Comparison of ENCODE assay signal across 6 fruit fly cellular contexts in genomic region chr2L:8709078-8709399, dm6.
A peak's percentile ranks its signal among the peaks of the same experiment; 100 is the strongest.
TF ChIP-seq lines count a peak whose summit lies in the region.

No protein-coding gene starts in this region.

- TF ChIP-seq CTCF in whole organism, embryonic (GFP tag; optimal IDR thresholded peaks at IDR 0.05; lab: Kevin White, UChicago), result no peak

TF ChIP-seq in whole organism, 6 proteins besides CTCF, POLR2A, EP300 and RAD21:
- TF ChIP-seq EcR (GFP tag; optimal IDR thresholded peaks at IDR 0.05; lab: Kevin White, UChicago) (peak; percentile 59 to 86), psq (optimal IDR thresholded peaks at IDR 0.05; lab: Kevin White, UChicago) (no peak)
TF ChIP-seq in whole organism: peak in this region for 1.

TF ChIP-seq in whole organism, adult, 20 proteins besides CTCF, POLR2A, EP300 and RAD21:
- TF ChIP-seq pad (GFP tag; optimal IDR thresholded peaks at IDR 0.05; lab: Kevin White, UChicago) (peak; percentile 87), CG1620 (GFP tag; optimal IDR thresholded peaks at IDR 0.05; lab: Kevin White, UChicago) (no peak), bab1 (GFP tag; optimal IDR thresholded peaks at IDR 0.05; lab: Kevin White, UChicago) (peak; percentile 22), cnc (optimal IDR thresholded peaks at IDR 0.05; lab: Kevin White, UChicago) (no peak), Hr96 (GFP tag; optimal IDR thresholded peaks at IDR 0.05; lab: Kevin White, UChicago) (peak; percentile 5), toe (GFP tag; optimal IDR thresholded peaks at IDR 0.05; lab: Kevin White, UChicago) (no peak), cic (GFP tag; optimal IDR thresholded peaks at IDR 0.05; lab: Kevin White, UChicago) (peak; percentile 51), CG12768 (GFP tag; optimal IDR thresholded peaks at IDR 0.05; lab: Kevin White, UChicago) (peak; percentile 64), tj (GFP tag; optimal IDR thresholded peaks at IDR 0.05; lab: Kevin White, UChicago) (peak; percentile 99), CG14711 (tag; optimal IDR thresholded peaks at IDR 0.05; lab: Kevin White, UChicago) (no peak), ovo (GFP tag; optimal IDR thresholded peaks at IDR 0.05; lab: Kevin White, UChicago) (peak; percentile 95), CG11617 (GFP tag; optimal IDR thresholded peaks at IDR 0.05; lab: Kevin White, UChicago) (peak; percentile 8), Mnt (GFP tag; optimal IDR thresholded peaks at IDR 0.05; lab: Kevin White, UChicago) (peak; percentile 29)

TF ChIP-seq in whole organism, embryonic, 481 proteins besides CTCF, POLR2A, EP300 and RAD21:
- peak; percentile 38 for TF ChIP-seq nom (GFP tag; optimal IDR thresholded peaks at IDR 0.05; lab: Kevin White, UChicago)
- TF ChIP-seq z (GFP tag; IDR thresholded peaks at IDR 0.05; lab: Robert Waterston, UW), result peak; percentile 57; the same call in 1 of the 3 replicates
- peak in 1 of 2 experiments; percentile 87 for TF ChIP-seq Pdp1 (GFP tag; optimal IDR thresholded peaks at IDR 0.05; lab: Kevin White, UChicago)
- peak; percentile 32 for TF ChIP-seq sd (tag; optimal IDR thresholded peaks at IDR 0.05; lab: Kevin White, UChicago)
- TF ChIP-seq CG10543 (GFP tag; optimal IDR thresholded peaks at IDR 0.05; lab: Kevin White, UChicago), result peak; percentile 38
- TF ChIP-seq dysf (GFP tag; IDR thresholded peaks at IDR 0.05; lab: Robert Waterston, UW), result no peak
- TF ChIP-seq cg (GFP tag; optimal IDR thresholded peaks at IDR 0.05; lab: Kevin White, UChicago), result no peak
- peak; percentile 77 to 94 for TF ChIP-seq Trl (optimal IDR thresholded peaks at IDR 0.05; lab: Kevin White, UChicago)
- no peak for TF ChIP-seq Trl (GFP tag; optimal IDR thresholded peaks at IDR 0.05; lab: Kevin White, UChicago)

TF ChIP-seq in whole organism, prepupa, 60 proteins besides CTCF, POLR2A, EP300 and RAD21 (continues in another document):
- no peak for TF ChIP-seq CG10669 (GFP tag; optimal IDR thresholded peaks at IDR 0.05; lab: Kevin White, UChicago)
- TF ChIP-seq ss (GFP tag; optimal IDR thresholded peaks at IDR 0.05; lab: Kevin White, UChicago), result peak; percentile 31 to 39
- no peak for TF ChIP-seq Smox (GFP tag; optimal IDR thresholded peaks at IDR 0.05; lab: Kevin White, UChicago)
- no peak for TF ChIP-seq CG11762 (GFP tag; optimal IDR thresholded peaks at IDR 0.05; lab: Kevin White, UChicago; ENCODE audit: insufficient read depth)
- TF ChIP-seq spab (GFP tag; optimal IDR thresholded peaks at IDR 0.05; lab: Kevin White, UChicago), result no peak
- TF ChIP-seq CG8319 (GFP tag; optimal IDR thresholded peaks at IDR 0.05; lab: Kevin White, UChicago), result no peak
- TF ChIP-seq CG16779 (tag; optimal IDR thresholded peaks at IDR 0.05; lab: Kevin White, UChicago), result peak; percentile 27
- TF ChIP-seq lz (GFP tag; optimal IDR thresholded peaks at IDR 0.05; lab: Kevin White, UChicago), result no peak
- no peak for TF ChIP-seq Hr4 (GFP tag; optimal IDR thresholded peaks at IDR 0.05; lab: Kevin White, UChicago)
- TF ChIP-seq OdsH (GFP tag; optimal IDR thresholded peaks at IDR 0.05; lab: Kevin White, UChicago), result no peak
- peak; percentile 48 for TF ChIP-seq CG6854 (GFP tag; optimal IDR thresholded peaks at IDR 0.05; lab: Kevin White, UChicago)
- TF ChIP-seq Lpt (GFP tag; optimal IDR thresholded peaks at IDR 0.05; lab: Kevin White, UChicago), result no peak
- TF ChIP-seq CG8119 (GFP tag; IDR thresholded peaks at IDR 0.05; lab: Robert Waterston, UW), result 0 out of 3 replicates have a peak, but pooled peaks have one; percentile 43
- no peak for TF ChIP-seq achi (GFP tag; optimal IDR thresholded peaks at IDR 0.05; lab: Kevin White, UChicago)
- no peak for TF ChIP-seq Eip93F (GFP tag; optimal IDR thresholded peaks at IDR 0.05; lab: Kevin White, UChicago)
- TF ChIP-seq fkh (GFP tag; optimal IDR thresholded peaks at IDR 0.05; lab: Kevin White, UChicago), result no peak
- peak; percentile 92 for TF ChIP-seq vri (GFP tag; optimal IDR thresholded peaks at IDR 0.05; lab: Kevin White, UChicago)
- peak; percentile 17 for TF ChIP-seq CG9139 (GFP tag; optimal IDR thresholded peaks at IDR 0.05; lab: Kevin White, UChicago)
- peak; percentile 20 for TF ChIP-seq CG3919 (GFP tag; optimal IDR thresholded peaks at IDR 0.05; lab: Kevin White, UChicago)
- TF ChIP-seq CG31627 (GFP tag; optimal IDR thresholded peaks at IDR 0.05; lab: Kevin White, UChicago), result no peak
- no peak for TF ChIP-seq CG6792 (GFP tag; optimal IDR thresholded peaks at IDR 0.05; lab: Kevin White, UChicago)
- TF ChIP-seq Ets96B (tag; optimal IDR thresholded peaks at IDR 0.05; lab: Kevin White, UChicago), result no peak
- TF ChIP-seq Sox102F (GFP tag; optimal IDR thresholded peaks at IDR 0.05; lab: Kevin White, UChicago), result no peak

TF ChIP-seq in whole organism, pupa, 21 proteins besides CTCF, POLR2A, EP300 and RAD21:
- TF ChIP-seq CG17806 (tag; optimal IDR thresholded peaks at IDR 0.05; lab: Kevin White, UChicago) (no peak), rn (GFP tag; IDR thresholded peaks at IDR 0.05; lab: Robert Waterston, UW) (no peak), Ets98B (GFP tag; IDR thresholded peaks at IDR 0.05; lab: Robert Waterston, UW) (peak; percentile 37; the same call in 1 of the 2 replicates), Pif1B (GFP tag; optimal IDR thresholded peaks at IDR 0.05; lab: Kevin White, UChicago) (no peak), CG13204 (GFP tag; optimal IDR thresholded peaks at IDR 0.05; lab: Kevin White, UChicago) (no peak), CG4496 (GFP tag; IDR thresholded peaks at IDR 0.05; lab: Robert Waterston, UW) (no peak), CG9948 (tag; optimal IDR thresholded peaks at IDR 0.05; lab: Kevin White, UChicago) (no peak), gl (tag; optimal IDR thresholded peaks at IDR 0.05; lab: Kevin White, UChicago) (no peak), CG34367 (tag; optimal IDR thresholded peaks at IDR 0.05; lab: Kevin White, UChicago) (no peak), D1 (tag; optimal IDR thresholded peaks at IDR 0.05; lab: Kevin White, UChicago) (no peak), fd96Ca (GFP tag; IDR thresholded peaks at IDR 0.05; lab: Robert Waterston, UW) (no peak), CG14655 (GFP tag; optimal IDR thresholded peaks at IDR 0.05; lab: Kevin White, UChicago) (no peak), CG8159 (tag; optimal IDR thresholded peaks at IDR 0.05; lab: Kevin White, UChicago) (peak; percentile 0), EcR (GFP tag; optimal IDR thresholded peaks at IDR 0.05; lab: Kevin White, UChicago) (peak; percentile 96), CG15710 (tag; optimal IDR thresholded peaks at IDR 0.05; lab: Kevin White, UChicago) (no peak), Pif1A (GFP tag; optimal IDR thresholded peaks at IDR 0.05; lab: Kevin White, UChicago) (no peak), CG32121 (GFP tag; IDR thresholded peaks at IDR 0.05; lab: Robert Waterston, UW) (no peak; the same call in 1 of the 2 replicates), CG12605 (GFP tag; IDR thresholded peaks at IDR 0.05; lab: Robert Waterston, UW) (no peak)

TF ChIP-seq in whole organism, wandering third instar larva, 38 proteins besides CTCF, POLR2A, EP300 and RAD21:
- TF ChIP-seq dl (GFP tag; optimal IDR thresholded peaks at IDR 0.05; lab: Kevin White, UChicago; ENCODE audit: insufficient read depth in 1 of 2, partially characterized antibody in 2 of 2) (peak; percentile 70 to 92), h (GFP tag; optimal IDR thresholded peaks at IDR 0.05; lab: Kevin White, UChicago) (no peak), jim (GFP tag; optimal IDR thresholded peaks at IDR 0.05; lab: Kevin White, UChicago) (no peak), ey (GFP tag; optimal IDR thresholded peaks at IDR 0.05; lab: Kevin White, UChicago) (no peak), sv (GFP tag; optimal IDR thresholded peaks at IDR 0.05; lab: Kevin White, UChicago) (no peak), Sp1 (GFP tag; optimal IDR thresholded peaks at IDR 0.05; lab: Kevin White, UChicago) (peak; percentile 1), woc (GFP tag; optimal IDR thresholded peaks at IDR 0.05; lab: Kevin White, UChicago) (no peak), Abd-B (GFP tag; optimal IDR thresholded peaks at IDR 0.05; lab: Kevin White, UChicago) (no peak), Dfd (GFP tag; optimal IDR thresholded peaks at IDR 0.05; lab: Kevin White, UChicago) (no peak), Dif (GFP tag; optimal IDR thresholded peaks at IDR 0.05; lab: Kevin White, UChicago; ENCODE audit: partially characterized antibody) (peak; percentile 91), br (GFP tag; optimal IDR thresholded peaks at IDR 0.05; lab: Kevin White, UChicago) (no peak), Hr83 (GFP tag; optimal IDR thresholded peaks at IDR 0.05; lab: Kevin White, UChicago; ENCODE audit: poor library complexity, severe bottlenecking) (peak; percentile 23)
